Worm (Caenorhabditis elegans) whole organism, L4 larva: ENCODE measurements around the gene irg-8.

Experiments
- D1046.2 ChIP-seq: fragments of 200-800 bp; sonication (Bioruptor generic); IDR thresholded peaks from 2 replicates; pipeline ENCODE4 v1.3.6; 2022; ENCODE audit warnings: missing genetic modification characterization, missing compliant biosample characterization
- Y5F2A.4 ChIP-seq: fragments of 200-800 bp; sonication (Bioruptor generic); optimal IDR thresholded peaks from 2 replicates; lab custom pipeline; 2018; ENCODE audit warnings: mild to moderate bottlenecking, missing genetic modification characterization, missing compliant biosample characterization
- aly-2 ChIP-seq: sonication (generic microtip); optimal IDR thresholded peaks from 2 replicates; lab custom pipeline; 2018; ENCODE audit warnings: missing biosample characterization, missing genetic modification characterization
- lir-3 ChIP-seq: sonication (generic microtip); optimal IDR thresholded peaks from 2 replicates; lab custom pipeline; 2016; ENCODE audit warnings: mild to moderate bottlenecking, missing genetic modification characterization, missing compliant biosample characterization
- unc-62 ChIP-seq, 3 experiments: fragments of 150-350 bp in 1 of 3; sonication (generic microtip); optimal IDR thresholded peaks in 2 of 3; peaks in 1 of 3; 1 replicate in 1 of 3; 2 replicates in 2 of 3; lab custom pipeline; 2014 to 2017; ENCODE audit warnings: missing biosample characterization in 3 of 3, missing genetic modification characterization in 3 of 3, missing genetic modification reagents in 3 of 3, missing genotype in 1 of 3

DNA sequence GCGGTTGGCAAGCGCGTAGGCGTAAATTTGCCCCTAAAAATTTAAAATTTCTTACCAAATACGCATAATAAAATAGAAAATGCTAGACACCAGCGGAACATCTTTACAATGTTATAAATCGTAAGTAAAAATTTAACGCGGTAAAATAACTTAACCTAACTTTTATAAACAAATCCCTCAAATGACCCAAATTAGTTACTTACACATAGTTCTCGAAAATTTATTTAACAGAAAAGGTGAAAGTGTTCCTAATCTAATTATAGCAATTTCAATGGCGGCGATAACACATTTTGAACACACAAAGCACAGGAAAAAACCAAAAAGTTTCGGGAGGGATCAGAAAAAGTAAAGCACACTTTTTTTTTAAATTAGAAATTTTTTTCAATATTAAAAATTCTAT, 37.3 kb downstream of the irg-8 start, which contains the start of gene mltn-8:
- TF ChIP-seq unc-62 (GFP tag; optimal IDR thresholded peaks at IDR 0.05 in 1 of 2; lab: Kevin White, UChicago): no peak
- no peak for TF ChIP-seq unc-62 (tag; optimal IDR thresholded peaks at IDR 0.05; lab: Kevin White, UChicago)
- TF ChIP-seq lir-3 (tag; lab: Kevin White, UChicago): no peak
- TF ChIP-seq Y5F2A.4: no peak
- no peak for TF ChIP-seq D1046.2 (GFP tag; lab: Robert Waterston, UW)
- TF ChIP-seq aly-2: no peak
